Worm (Caenorhabditis elegans): ENCODE measurements around the gene cyp-33C2.

- TF ChIP-seq nhr-12 (tag; optimal IDR thresholded peaks at IDR 0.05), result no peak
- TF ChIP-seq nhr-28 (tag; optimal IDR thresholded peaks at IDR 0.05), result no peak
- TF ChIP-seq nhr-76 (tag; optimal IDR thresholded peaks at IDR 0.05), result no peak
- no peak for TF ChIP-seq M03D4.4 (tag; optimal IDR thresholded peaks at IDR 0.05)
- no peak for TF ChIP-seq pha-4 (tag; optimal IDR thresholded peaks at IDR 0.05)
- TF ChIP-seq flh-1 (GFP tag; optimal IDR thresholded peaks at IDR 0.05), result no peak
- TF ChIP-seq ceh-43 (GFP tag; optimal IDR thresholded peaks at IDR 0.05), result no peak
- TF ChIP-seq ztf-11 (tag; optimal IDR thresholded peaks at IDR 0.05), result no peak
- no peak for TF ChIP-seq zip-8 (tag; optimal IDR thresholded peaks at IDR 0.05)
- no peak for TF ChIP-seq mep-1 (tag; optimal IDR thresholded peaks at IDR 0.05)
- TF ChIP-seq blmp-1 (tag; optimal IDR thresholded peaks at IDR 0.05), result no peak
- TF ChIP-seq ceh-83 (GFP tag; optimal IDR thresholded peaks at IDR 0.05), result no peak
- TF ChIP-seq ces-1 (GFP tag; optimal IDR thresholded peaks at IDR 0.05), result no peak
- no peak for TF ChIP-seq sptf-1 (tag; optimal IDR thresholded peaks at IDR 0.05)
These were observed 52.6 kb downstream of the cyp-33C2 start, which contains the start of gene cyp-33C4 for ce11 chrV:2235848-2236247.

All from whole organism, mixed stage, embryonic.